Fruit fly (Drosophila melanogaster) whole organism, embryonic: ENCODE measurements around the gene kis.

Source experiments
- CG10147 ChIP-seq: fragments of 200-800 bp; sonication (Bioruptor generic); optimal IDR thresholded peaks from 2 replicates; lab custom pipeline; 2019; ENCODE audit warnings: missing biosample characterization, mild to moderate bottlenecking, missing genetic modification characterization, moderate library complexity
- CG10543 ChIP-seq: fragments of 200-800 bp; sonication (Bioruptor generic); optimal IDR thresholded peaks from 3 replicates; lab custom pipeline; 2017; ENCODE audit warnings: missing biosample characterization, mild to moderate bottlenecking, missing genetic modification characterization, moderate library complexity
- CG11696 ChIP-seq: fragments of 200-800 bp; sonication (Bioruptor generic); IDR thresholded peaks from 2 replicates; pipeline ENCODE4 v1.3.6; 2022; ENCODE audit warnings: missing biosample characterization, missing genetic modification characterization
- CG12769 ChIP-seq: fragments of 200-800 bp; sonication (Bioruptor generic); optimal IDR thresholded peaks from 2 replicates; lab custom pipeline; 2019; ENCODE audit warnings: missing biosample characterization, mild to moderate bottlenecking, missing genetic modification characterization, moderate library complexity
- CG13894 ChIP-seq: fragments of 200-800 bp; sonication (Bioruptor generic); optimal IDR thresholded peaks from 3 replicates; lab custom pipeline; 2018; ENCODE audit warnings: missing biosample characterization, mild to moderate bottlenecking, missing genetic modification characterization, moderate library complexity
- CG14860 ChIP-seq: fragments of 200-800 bp; sonication (Bioruptor generic); IDR thresholded peaks from 3 replicates; pipeline ENCODE4 v1.3.6; 2022; ENCODE audit warnings: missing biosample characterization, missing genetic modification characterization; ENCODE audit not compliant: partially characterized antibody
- CG1832 ChIP-seq: fragments of 200-800 bp; sonication (Bioruptor generic); optimal IDR thresholded peaks from 2 replicates; lab custom pipeline; 2017; ENCODE audit warnings: missing biosample characterization, mild to moderate bottlenecking, missing genetic modification characterization, inconsistent platforms
- CG3281 ChIP-seq: fragments of 200-800 bp; sonication (Bioruptor generic); optimal IDR thresholded peaks from 3 replicates; lab custom pipeline; 2017; ENCODE audit warnings: missing biosample characterization, mild to moderate bottlenecking, missing genetic modification characterization
- CG34422 ChIP-seq: fragments of 200-800 bp; sonication (Bioruptor generic); IDR thresholded peaks from 3 replicates; pipeline ENCODE4 v1.3.6; 2022; ENCODE audit warnings: missing biosample characterization, missing genetic modification characterization
- CG3995 ChIP-seq: fragments of 200-800 bp; sonication (Bioruptor generic); optimal IDR thresholded peaks from 3 replicates; lab custom pipeline; 2016; ENCODE audit warnings: missing biosample characterization, missing genetic modification characterization
- CG6689 ChIP-seq: fragments of 200-800 bp; sonication (Bioruptor generic); IDR thresholded peaks from 2 replicates; pipeline ENCODE4 v1.3.6; 2022; ENCODE audit warnings: missing biosample characterization, missing genetic modification characterization
- CG8290 ChIP-seq, 3 experiments: fragments of 200-800 bp; sonication (Bioruptor generic); optimal IDR thresholded peaks; 2 replicates each; lab custom pipeline; 2016 to 2019; ENCODE audit warnings: missing biosample characterization in 3 of 3, missing genetic modification characterization in 3 of 3, mild to moderate bottlenecking in 2 of 3, moderate library complexity in 1 of 3
- CG9727 ChIP-seq: fragments of 200-800 bp; sonication (Bioruptor generic); optimal IDR thresholded peaks from 3 replicates; lab custom pipeline; 2017; ENCODE audit warnings: missing biosample characterization, mild to moderate bottlenecking, missing genetic modification characterization
- CG9876 ChIP-seq: fragments of 200-800 bp; sonication (Bioruptor generic); optimal IDR thresholded peaks from 2 replicates; lab custom pipeline; 2016; ENCODE audit warnings: missing biosample characterization, missing genetic modification characterization
- CrebB ChIP-seq: fragments of 200-800 bp; sonication (Bioruptor generic); optimal IDR thresholded peaks from 3 replicates; lab custom pipeline; 2018; ENCODE audit warnings: missing biosample characterization, mild to moderate bottlenecking, missing genetic modification characterization
- Dad ChIP-seq: fragments of 200-800 bp; sonication (Bioruptor generic); optimal IDR thresholded peaks from 3 replicates; lab custom pipeline; 2016; ENCODE audit warnings: missing biosample characterization, missing genetic modification characterization
- Deaf1 ChIP-seq: fragments of 200-800 bp; optimal IDR thresholded peaks from 3 replicates; lab custom pipeline; 2019; ENCODE audit warnings: missing biosample characterization, mild to moderate bottlenecking, missing genetic modification characterization, moderate library complexity
- ERR ChIP-seq: fragments of 200-800 bp; sonication (Bioruptor generic); optimal IDR thresholded peaks from 2 replicates; lab custom pipeline; 2016; ENCODE audit warnings: missing biosample characterization, missing genetic modification characterization
- MBD-R2 ChIP-seq: fragments of 200-800 bp; sonication (Bioruptor generic); IDR thresholded peaks from 2 replicates; pipeline ENCODE4 v1.3.6; 2022; ENCODE audit warnings: missing biosample characterization, missing genetic modification characterization
- MTF-1 ChIP-seq: fragments of 200-800 bp; sonication (Bioruptor generic); optimal IDR thresholded peaks from 2 replicates; lab custom pipeline; 2018; ENCODE audit warnings: missing biosample characterization, mild to moderate bottlenecking, missing genetic modification characterization, borderline replicate concordance
- Med ChIP-seq: fragments of 200-800 bp; sonication (Bioruptor generic); peaks from one replicate; lab custom pipeline; 2016; ENCODE audit warnings: missing biosample characterization, missing genetic modification characterization, mild to moderate bottlenecking, inconsistent platforms, moderate library complexity
- Meics ChIP-seq: fragments of 200-800 bp; sonication (Bioruptor generic); optimal IDR thresholded peaks from 2 replicates; lab custom pipeline; 2017; ENCODE audit warnings: missing biosample characterization, mild to moderate bottlenecking, missing genetic modification characterization
- Oli ChIP-seq: fragments of 200-800 bp; sonication (Bioruptor generic); optimal IDR thresholded peaks from 2 replicates; lab custom pipeline; 2018; ENCODE audit warnings: missing biosample characterization, mild to moderate bottlenecking, missing genetic modification characterization, moderate library complexity
- Pdp1 ChIP-seq, 2 experiments: fragments of 200-800 bp; sonication (Bioruptor generic); optimal IDR thresholded peaks; 3 replicates each; lab custom pipeline; 2016; ENCODE audit warnings: missing biosample characterization in 2 of 2, missing genetic modification characterization in 2 of 2, mild to moderate bottlenecking in 1 of 2, moderate library complexity in 1 of 2
- Rfx ChIP-seq: fragments of 200-800 bp; sonication (Bioruptor generic); IDR thresholded peaks from 2 replicates; pipeline ENCODE4 v1.3.6; 2022; ENCODE audit warnings: missing biosample characterization, missing genetic modification characterization
- ase ChIP-seq: fragments of 200-800 bp; sonication (Bioruptor generic); IDR thresholded peaks from 3 replicates; pipeline ENCODE4 v1.3.6; 2022; ENCODE audit warnings: missing biosample characterization, missing genetic modification characterization
- bowl ChIP-seq: fragments of 200-800 bp; sonication (Bioruptor generic); IDR thresholded peaks from 2 replicates; pipeline ENCODE4 v1.3.6; 2022; ENCODE audit warnings: missing biosample characterization, missing genetic modification characterization
- bsh ChIP-seq, 2 experiments: fragments of 200-800 bp; sonication (Bioruptor generic); optimal IDR thresholded peaks; 2 replicates each; lab custom pipeline; 2017 to 2018; ENCODE audit warnings: mild to moderate bottlenecking in 2 of 2, missing biosample characterization in 2 of 2, missing genetic modification characterization in 2 of 2, moderate library complexity in 1 of 2
- chm ChIP-seq: fragments of 200-800 bp; sonication (Bioruptor generic); IDR thresholded peaks from 2 replicates; pipeline ENCODE4 v1.3.6; 2022; ENCODE audit warnings: missing biosample characterization, missing genetic modification characterization
- crol ChIP-seq: fragments of 200-800 bp; sonication (Bioruptor generic); IDR thresholded peaks from 2 replicates; pipeline ENCODE4 v1.3.6; 2022; ENCODE audit warnings: missing biosample characterization, missing genetic modification characterization
- exex ChIP-seq: fragments of 200-800 bp; sonication (Bioruptor generic); optimal IDR thresholded peaks from 4 replicates; lab custom pipeline; 2018; ENCODE audit warnings: missing biosample characterization, mild to moderate bottlenecking, missing genetic modification characterization, moderate library complexity
- fd96Cb ChIP-seq: fragments of 200-800 bp; sonication (Bioruptor generic); optimal IDR thresholded peaks from 2 replicates; lab custom pipeline; 2018; ENCODE audit warnings: missing biosample characterization, mild to moderate bottlenecking, missing genetic modification characterization, moderate library complexity
- ftz-f1 ChIP-seq: fragments of 200-800 bp; sonication (Bioruptor generic); optimal IDR thresholded peaks from 2 replicates; lab custom pipeline; 2016; ENCODE audit warnings: missing biosample characterization, missing genetic modification characterization
- nom ChIP-seq: fragments of 200-800 bp; sonication (Bioruptor generic); optimal IDR thresholded peaks from 2 replicates; lab custom pipeline; 2017; ENCODE audit warnings: missing biosample characterization, missing genetic modification characterization, mild to moderate bottlenecking, moderate library complexity, missing genetic modification reagents
- pb ChIP-seq: fragments of 200-800 bp; sonication (Bioruptor generic); optimal IDR thresholded peaks from 3 replicates; lab custom pipeline; 2016; ENCODE audit warnings: missing biosample characterization, missing genetic modification characterization
- pfk ChIP-seq: fragments of 200-800 bp; sonication (Bioruptor generic); optimal IDR thresholded peaks from 2 replicates; lab custom pipeline; 2018; ENCODE audit warnings: missing biosample characterization, mild to moderate bottlenecking, missing genetic modification characterization, moderate library complexity
- rib ChIP-seq: fragments of 200-800 bp; sonication (Bioruptor generic); IDR thresholded peaks from 2 replicates; pipeline ENCODE4 v1.3.6; 2022; ENCODE audit warnings: missing biosample characterization, missing genetic modification characterization
- salm ChIP-seq: fragments of 200-800 bp; sonication (Bioruptor generic); optimal IDR thresholded peaks from 2 replicates; lab custom pipeline; 2018; ENCODE audit warnings: missing biosample characterization, mild to moderate bottlenecking, missing genetic modification characterization
- scrt ChIP-seq: fragments of 200-800 bp; sonication (Bioruptor generic); optimal IDR thresholded peaks from 2 replicates; lab custom pipeline; 2018; ENCODE audit warnings: missing biosample characterization, mild to moderate bottlenecking, missing genetic modification characterization, moderate library complexity
- sima ChIP-seq: fragments of 200-800 bp; sonication (Bioruptor generic); optimal IDR thresholded peaks from 2 replicates; lab custom pipeline; 2016; ENCODE audit warnings: missing biosample characterization, missing genetic modification characterization
- stc ChIP-seq: fragments of 200-800 bp; sonication (Bioruptor generic); IDR thresholded peaks from 2 replicates; pipeline ENCODE4 v1.3.6; 2022; ENCODE audit warnings: missing biosample characterization, missing genetic modification characterization
- sug ChIP-seq: fragments of 200-800 bp; optimal IDR thresholded peaks from 2 replicates; lab custom pipeline; 2019; ENCODE audit warnings: missing biosample characterization, mild to moderate bottlenecking, missing genetic modification characterization, moderate library complexity
- tna ChIP-seq: fragments of 200-800 bp; sonication (Bioruptor generic); IDR thresholded peaks from 2 replicates; pipeline ENCODE4 v1.3.6; 2022; ENCODE audit warnings: missing biosample characterization, missing genetic modification characterization; ENCODE audit not compliant: partially characterized antibody
- vfl ChIP-seq: fragments of 200-800 bp; sonication (Bioruptor generic); optimal IDR thresholded peaks from 2 replicates; lab custom pipeline; 2016; ENCODE audit warnings: missing biosample characterization, missing genetic modification characterization
- zen ChIP-seq: fragments of 200-800 bp; sonication (Bioruptor generic); optimal IDR thresholded peaks from 3 replicates; lab custom pipeline; 2018; ENCODE audit warnings: missing biosample characterization, mild to moderate bottlenecking, missing genetic modification characterization, moderate library complexity
- zfh1 ChIP-seq: fragments of 200-800 bp; sonication (Bioruptor generic); IDR thresholded peaks from 3 replicates; pipeline ENCODE4 v1.3.6; 2022; ENCODE audit warnings: missing biosample characterization, missing genetic modification characterization

The kis gene

DNA sequence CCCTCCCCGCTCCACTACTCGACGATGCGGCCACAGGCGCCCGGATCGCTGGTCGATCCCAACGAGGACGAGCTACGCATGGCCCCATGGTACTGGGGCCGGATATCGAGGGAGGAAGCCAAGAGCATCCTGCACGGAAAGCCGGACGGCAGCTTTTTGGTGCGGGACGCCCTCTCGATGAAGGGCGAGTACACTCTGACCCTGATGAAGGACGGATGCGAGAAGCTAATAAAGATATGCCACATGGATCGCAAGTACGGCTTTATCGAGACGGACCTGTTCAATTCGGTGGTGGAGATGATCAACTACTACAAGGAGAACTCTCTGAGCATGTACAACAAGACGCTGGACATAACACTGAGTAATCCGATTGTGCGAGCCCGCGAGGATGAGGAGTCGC lies 48.4 kb upstream of the kis start:
- TF ChIP-seq ERR (GFP tag; lab: Kevin White, UChicago): no peak
- peak; percentile 52 for TF ChIP-seq Med

DNA sequence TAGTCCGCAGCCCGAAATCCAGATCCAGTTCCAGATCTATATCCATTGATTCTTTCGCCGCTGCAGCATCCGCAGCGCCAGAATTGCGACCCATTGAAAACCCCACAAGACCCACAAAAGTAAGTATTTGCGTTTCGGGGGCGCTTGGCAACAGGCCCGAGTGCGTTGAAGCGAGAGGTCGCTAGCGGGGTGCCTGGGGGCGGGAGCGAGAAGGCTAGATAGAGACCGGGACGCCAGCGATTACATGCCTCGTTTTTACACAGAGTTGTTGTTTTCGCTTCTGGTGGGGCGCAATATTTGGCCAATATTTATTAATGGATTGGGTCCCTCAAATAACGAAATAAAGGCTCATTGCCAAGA lies 47.6 kb upstream of the kis start:
- TF ChIP-seq sug (tag; lab: Kevin White, UChicago) (peak; percentile 81), CG9876 (GFP tag; lab: Kevin White, UChicago) (no peak), CrebB (tag; lab: Kevin White, UChicago) (no peak), CG11696 (GFP tag; lab: Robert Waterston, UW) (no peak), ftz-f1 (GFP tag; lab: Kevin White, UChicago) (peak; percentile 31), CG13894 (peak; percentile 65), CG1832 (peak; percentile 91), Deaf1 (peak; percentile 79), exex (tag; lab: Kevin White, UChicago) (peak; percentile 1), ase (GFP tag; lab: Robert Waterston, UW) (no peak), zen (tag; lab: Kevin White, UChicago) (no peak), CG10147 (GFP tag; lab: Kevin White, UChicago) (peak; percentile 9), crol (GFP tag; lab: Robert Waterston, UW) (0 out of 2 replicates have a peak, but pooled peaks have one; percentile 52), MTF-1 (GFP tag; lab: Kevin White, UChicago) (peak; percentile 13), CG34422 (GFP tag; lab: Robert Waterston, UW) (peak; percentile 54; the same call in 1 of the 3 replicates), Pdp1 (GFP tag; optimal IDR thresholded peaks at IDR 0.05; lab: Kevin White, UChicago) (peak in 1 of 2 experiments; percentile 33), bowl (GFP tag; lab: Robert Waterston, UW) (no peak), pfk (GFP tag; lab: Kevin White, UChicago) (peak; percentile 9), scrt (GFP tag; lab: Kevin White, UChicago) (peak; percentile 3), rib (GFP tag; lab: Robert Waterston, UW) (peak; percentile 18; the same call in 1 of the 2 replicates), bsh (GFP tag; optimal IDR thresholded peaks at IDR 0.05; lab: Kevin White, UChicago) (no peak), salm (tag; lab: Kevin White, UChicago) (no peak), Med (peak; percentile 30), CG12769 (tag; lab: Kevin White, UChicago) (peak; percentile 50), chm (GFP tag; lab: Robert Waterston, UW) (0 out of 2 replicates have a peak, but pooled peaks have one; percentile 37), nom (GFP tag; lab: Kevin White, UChicago) (peak; percentile 35), CG3281 (GFP tag; lab: Kevin White, UChicago) (peak; percentile 4), CG9727 (GFP tag; lab: Kevin White, UChicago) (peak; percentile 86), tna (GFP tag; lab: Robert Waterston, UW) (no peak), CG10543 (GFP tag; lab: Kevin White, UChicago) (peak; percentile 63), CG8290 (GFP tag; optimal IDR thresholded peaks at IDR 0.05; lab: Kevin White, UChicago) (no peak), CG8290 (tag; optimal IDR thresholded peaks at IDR 0.05; lab: Kevin White, UChicago) (peak in 1 of 2 experiments; percentile 48), zfh1 (GFP tag; lab: Robert Waterston, UW) (peak; percentile 54; the same call in 1 of the 3 replicates), Rfx (GFP tag; lab: Robert Waterston, UW) (peak; percentile 39; the same call in 1 of the 2 replicates)
- TF ChIP-seq, all 482 proteins: peak for 24

DNA sequence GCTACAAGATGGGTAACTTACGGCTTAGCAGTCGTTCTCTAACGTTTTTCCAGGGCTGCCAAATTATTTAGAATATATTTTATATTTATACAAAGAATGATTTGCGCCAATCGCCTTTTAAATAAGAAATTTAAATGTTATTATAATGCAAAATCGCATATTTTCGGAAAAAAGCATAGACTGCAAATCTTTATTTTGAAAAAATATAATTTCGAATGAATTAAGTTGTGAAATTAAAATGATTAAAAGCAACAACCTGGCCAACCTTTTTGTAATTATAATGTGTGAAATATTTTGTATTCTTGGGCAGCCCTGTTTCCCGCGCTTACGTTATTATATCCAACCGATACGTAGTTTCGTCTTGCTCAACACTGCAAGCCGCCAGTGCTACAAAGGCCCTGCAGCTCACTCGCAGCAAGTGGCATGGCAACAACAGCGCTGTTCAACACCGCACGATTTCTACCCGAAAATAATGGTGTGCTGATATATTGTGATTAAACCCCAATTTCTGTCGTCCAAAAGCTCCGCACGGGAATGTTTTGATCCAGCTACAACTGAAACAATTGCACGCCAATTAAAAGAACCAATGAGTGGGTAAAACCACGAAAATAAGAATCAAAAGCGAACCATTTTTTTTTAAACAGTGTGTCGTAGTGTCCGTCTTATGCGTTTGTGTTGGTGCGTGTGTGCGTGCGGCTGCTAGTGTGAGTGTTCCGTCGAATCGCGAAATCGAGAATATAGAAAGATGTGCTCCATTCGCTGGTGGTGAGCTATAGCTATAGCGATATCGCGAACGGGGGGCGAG lies 47.1 kb upstream of the kis start, which contains the start of gene Pi3K21B:
TSS of gene Pi3K21B (plus strand) at position 401 of the 805 bp plus-strand sequence.
- peak; percentile 90 for TF ChIP-seq pb (GFP tag; lab: Kevin White, UChicago)
- no peak for TF ChIP-seq CG14860 (GFP tag; lab: Robert Waterston, UW)
- TF ChIP-seq vfl (GFP tag; lab: Kevin White, UChicago): peak; percentile 92
- peak; percentile 86 for TF ChIP-seq Oli (tag; lab: Kevin White, UChicago)
- peak; percentile 89 for TF ChIP-seq fd96Cb (tag; lab: Kevin White, UChicago)
- peak; percentile 36 for TF ChIP-seq sima (GFP tag; lab: Kevin White, UChicago)
- TF ChIP-seq Meics: peak; percentile 87
- TF ChIP-seq MBD-R2: peak; percentile 76; the same call in 1 of the 2 replicates
- peak; percentile 92 for TF ChIP-seq Dad (GFP tag; lab: Kevin White, UChicago)
- TF ChIP-seq chm (GFP tag; lab: Robert Waterston, UW): peak; percentile 90
- TF ChIP-seq stc (GFP tag; lab: Robert Waterston, UW): peak; percentile 66
- TF ChIP-seq CG3995 (GFP tag; lab: Kevin White, UChicago): peak; percentile 87
- TF ChIP-seq CG6689 (GFP tag; lab: Robert Waterston, UW): peak; percentile 83
